Worm (Caenorhabditis elegans): ENCODE results near the gene ddo-1.

DNA sequence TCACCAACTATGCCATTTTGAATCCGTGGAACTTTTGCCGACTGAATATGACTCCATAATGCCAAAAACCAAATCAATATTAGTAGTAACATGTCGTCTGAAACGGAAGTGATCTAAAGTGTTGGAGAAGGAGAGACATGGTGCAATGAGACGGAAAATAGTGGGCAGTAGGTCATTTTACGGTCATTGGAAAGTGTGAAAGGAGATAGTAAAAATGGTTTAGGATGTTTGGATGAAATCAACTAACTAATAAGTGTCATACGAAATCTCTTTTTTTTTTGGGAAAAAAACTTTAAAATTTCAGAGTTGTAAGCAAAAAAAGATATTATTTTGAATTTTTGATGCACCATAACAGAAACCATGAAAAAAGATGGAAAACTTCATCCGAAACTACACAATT is 37.2 kb downstream of the ddo-1 start, which contains the start of gene cutl-4:
- no peak for TF ChIP-seq R02D3.7 (tag; optimal IDR thresholded peaks at IDR 0.05)
- TF ChIP-seq mdl-1 (tag; optimal IDR thresholded peaks at IDR 0.05), result no peak
- TF ChIP-seq ceh-82 (tag; optimal IDR thresholded peaks at IDR 0.05), result no peak
- no peak for TF ChIP-seq ceh-62 (tag; optimal IDR thresholded peaks at IDR 0.05)
- no peak for TF ChIP-seq unc-62 (GFP tag; optimal IDR thresholded peaks at IDR 0.05 in 1 of 2)
- TF ChIP-seq unc-62 (tag; optimal IDR thresholded peaks at IDR 0.05), result no peak
- TF ChIP-seq daf-16 (GFP tag; optimal IDR thresholded peaks at IDR 0.05), result no peak
- TF ChIP-seq daf-16 (tag; optimal IDR thresholded peaks at IDR 0.05), result no peak
- no peak for TF ChIP-seq daf-12 (tag; optimal IDR thresholded peaks at IDR 0.05)

Measured in whole organism, L4 larva.